Worm (Caenorhabditis elegans) whole organism, young adult: ENCODE data around the gene clec-133.

ENCODE experiments used
- B0035.1 ChIP-seq: sonication (generic microtip); optimal IDR thresholded peaks from 2 replicates; lab custom pipeline; 2016; ENCODE audit warnings: missing genetic modification characterization, mild to moderate bottlenecking, missing compliant biosample characterization, missing genotype, missing genetic modification reagents
- D2030.7 ChIP-seq: fragments of 200-800 bp; sonication (Bioruptor generic); IDR thresholded peaks from 2 replicates; pipeline ENCODE4 v1.3.6; 2022; ENCODE audit warnings: missing genetic modification reagents, missing genetic modification characterization, missing compliant biosample characterization
- F23B12.7 ChIP-seq: sonication (generic microtip); optimal IDR thresholded peaks from 2 replicates; lab custom pipeline; 2017; ENCODE audit warnings: missing genetic modification characterization, mild to moderate bottlenecking, missing compliant biosample characterization, antibody characterized with exemption, moderate library complexity; ENCODE audit not compliant: insufficient read depth
- F39B2.1 ChIP-seq: fragments of 200-800 bp; sonication (Bioruptor generic); IDR thresholded peaks from 2 replicates; pipeline ENCODE4 v1.3.6; 2022; ENCODE audit warnings: missing genetic modification reagents, missing genetic modification characterization, missing compliant biosample characterization
- K12H6.12 ChIP-seq: fragments of 200-800 bp; sonication (Bioruptor generic); optimal IDR thresholded peaks from 2 replicates; lab custom pipeline; 2018; ENCODE audit warnings: mild to moderate bottlenecking, missing genetic modification characterization, missing compliant biosample characterization
- T26A5.8 ChIP-seq: sonication (generic microtip); optimal IDR thresholded peaks from 2 replicates; lab custom pipeline; 2016; ENCODE audit warnings: missing genetic modification characterization, missing compliant biosample characterization
- ZK185.1 ChIP-seq: sonication (generic microtip); optimal IDR thresholded peaks from 2 replicates; lab custom pipeline; 2016; ENCODE audit warnings: mild to moderate bottlenecking, missing genetic modification characterization, missing compliant biosample characterization; ENCODE audit not compliant: poor library complexity, severe bottlenecking
- akir-1 ChIP-seq: fragments of 200-800 bp; sonication (Bioruptor generic); optimal IDR thresholded peaks from 2 replicates; lab custom pipeline; 2018; ENCODE audit warnings: mild to moderate bottlenecking, missing genetic modification characterization, moderate library complexity, missing compliant biosample characterization
- aptf-2 ChIP-seq: fragments of 200-800 bp; sonication (Bioruptor generic); conservative IDR thresholded peaks from 2 replicates; pipeline ENCODE4 v1.3.6; 2022; ENCODE audit warnings: missing genetic modification reagents, missing genetic modification characterization, missing compliant biosample characterization
- athp-1 ChIP-seq: sonication (generic microtip); optimal IDR thresholded peaks from 2 replicates; lab custom pipeline; 2017; ENCODE audit warnings: mild to moderate bottlenecking, missing genetic modification characterization, missing compliant biosample characterization
- bed-2 ChIP-seq: fragments of 200-800 bp; sonication (Bioruptor generic); IDR thresholded peaks from 2 replicates; pipeline ENCODE4 v1.3.6; 2022; ENCODE audit warnings: missing genetic modification reagents, missing genetic modification characterization, missing compliant biosample characterization
- ceh-100 ChIP-seq: fragments of 200-800 bp; sonication (Bioruptor generic); IDR thresholded peaks from 2 replicates; pipeline ENCODE4 v1.3.6; 2022; ENCODE audit warnings: missing genetic modification reagents, missing genetic modification characterization, missing compliant biosample characterization
- ceh-91 ChIP-seq: fragments of 200-800 bp; sonication (Bioruptor generic); IDR thresholded peaks from 2 replicates; pipeline ENCODE4 v1.3.6; 2022; ENCODE audit warnings: missing genetic modification reagents, missing genetic modification characterization, missing compliant biosample characterization
- die-1 ChIP-seq: sonication (generic microtip); optimal IDR thresholded peaks from 2 replicates; lab custom pipeline; 2016; ENCODE audit warnings: missing genotype, mild to moderate bottlenecking, missing genetic modification characterization, missing compliant biosample characterization
- ekl-4 ChIP-seq: fragments of 200-800 bp; sonication (Bioruptor generic); IDR thresholded peaks from 2 replicates; pipeline ENCODE4 v1.3.6; 2022; ENCODE audit warnings: missing genetic modification reagents, missing genetic modification characterization, missing compliant biosample characterization
- ets-4 ChIP-seq: fragments of 200-800 bp; sonication (Bioruptor generic); optimal IDR thresholded peaks from 2 replicates; lab custom pipeline; 2018; ENCODE audit warnings: mild to moderate bottlenecking, missing genetic modification characterization, missing compliant biosample characterization
- him-1 ChIP-seq: sonication (generic microtip); optimal IDR thresholded peaks from 2 replicates; lab custom pipeline; 2016; ENCODE audit warnings: missing genotype, missing genetic modification reagents, missing genetic modification characterization, missing compliant biosample characterization
- hlh-26 ChIP-seq: fragments of 200-800 bp; sonication (Bioruptor generic); conservative IDR thresholded peaks from 2 replicates; pipeline ENCODE4 v1.3.6; 2022; ENCODE audit warnings: missing genetic modification reagents, missing genetic modification characterization, missing compliant biosample characterization
- lag-1 ChIP-seq: fragments of 200-800 bp; sonication (Bioruptor generic); IDR thresholded peaks from 2 replicates; pipeline ENCODE4 v1.3.6; 2022; ENCODE audit warnings: missing genetic modification reagents, missing genetic modification characterization, missing compliant biosample characterization
- lin-26 ChIP-seq: fragments of 200-800 bp; sonication (Bioruptor generic); IDR thresholded peaks from 2 replicates; pipeline ENCODE4 v1.3.6; 2022; ENCODE audit warnings: missing genetic modification reagents, missing genetic modification characterization, missing compliant biosample characterization
- lin-40 ChIP-seq: sonication (generic microtip); optimal IDR thresholded peaks from 2 replicates; lab custom pipeline; 2016; ENCODE audit warnings: missing genetic modification characterization, mild to moderate bottlenecking, missing compliant biosample characterization, missing genotype, missing genetic modification reagents
- lir-1 ChIP-seq: fragments of 200-800 bp; sonication (Bioruptor generic); conservative IDR thresholded peaks from 2 replicates; pipeline ENCODE4 v1.3.6; 2022; ENCODE audit warnings: missing genetic modification reagents, missing genetic modification characterization, missing compliant biosample characterization
- mes-4 ChIP-seq: sonication (generic microtip); optimal IDR thresholded peaks from 2 replicates; lab custom pipeline; 2016; ENCODE audit warnings: missing genotype, missing genetic modification characterization, missing compliant biosample characterization
- nfyb-1 ChIP-seq: fragments of 200-800 bp; sonication (Bioruptor generic); IDR thresholded peaks from 2 replicates; pipeline ENCODE4 v1.3.6; 2022; ENCODE audit warnings: missing genetic modification reagents, missing genetic modification characterization, missing compliant biosample characterization
- nhr-120 ChIP-seq: fragments of 200-800 bp; sonication (Bioruptor generic); IDR thresholded peaks from 2 replicates; pipeline ENCODE4 v1.3.6; 2022; ENCODE audit warnings: missing genetic modification characterization, missing compliant biosample characterization
- nhr-179 ChIP-seq: sonication (generic microtip); optimal IDR thresholded peaks from 2 replicates; lab custom pipeline; 2016; ENCODE audit warnings: mild to moderate bottlenecking, missing genetic modification characterization, missing compliant biosample characterization
- nhr-27 ChIP-seq: fragments of 200-800 bp; sonication (Bioruptor generic); optimal IDR thresholded peaks from 2 replicates; lab custom pipeline; 2018; ENCODE audit warnings: mild to moderate bottlenecking, missing genetic modification characterization, moderate library complexity, missing compliant biosample characterization
- pha-4 ChIP-seq: fragments of 150-350 bp; sonication (generic microtip); optimal IDR thresholded peaks from 2 replicates; lab custom pipeline; 2014; ENCODE audit warnings: missing biosample characterization, missing genetic modification reagents, missing genetic modification characterization
- rcor-1 ChIP-seq: fragments of 200-800 bp; sonication (Bioruptor generic); IDR thresholded peaks from 2 replicates; pipeline ENCODE4 v1.3.6; 2022; ENCODE audit warnings: missing genetic modification reagents, missing genetic modification characterization, missing compliant biosample characterization
- rpc-1 ChIP-seq, 2 experiments: fragments of 150-350 bp in 1 of 2; sonication (generic microtip) in 1 of 2; optimal IDR thresholded peaks; 2 replicates each; lab custom pipeline; 2014 to 2018; ENCODE audit warnings: missing biosample characterization in 1 of 2, missing genetic modification characterization in 1 of 2, missing genetic modification reagents in 1 of 2, missing genotype in 1 of 2
- snpc-4 ChIP-seq, 5 experiments: fragments of 150-350 bp in 1 of 5; sonication (generic microtip) in 4 of 5; optimal IDR thresholded peaks; 2 replicates each; lab custom pipeline; 2014 to 2018; ENCODE audit warnings: missing genetic modification characterization in 5 of 5, missing biosample characterization in 3 of 5, antibody characterized with exemption in 2 of 5, mild to moderate bottlenecking in 2 of 5, missing compliant biosample characterization in 2 of 5, missing genotype in 2 of 5, moderate library complexity in 2 of 5, missing genetic modification reagents in 1 of 5
- somi-1 ChIP-seq: fragments of 200-800 bp; sonication (Bioruptor generic); optimal IDR thresholded peaks from 2 replicates; lab custom pipeline; 2018; ENCODE audit warnings: mild to moderate bottlenecking, missing genetic modification characterization, missing compliant biosample characterization
- sptf-2 ChIP-seq: fragments of 200-800 bp; sonication (Bioruptor generic); optimal IDR thresholded peaks from 2 replicates; lab custom pipeline; 2018; ENCODE audit warnings: mild to moderate bottlenecking, missing genetic modification characterization, missing compliant biosample characterization
- tbx-9 ChIP-seq: sonication (generic microtip); optimal IDR thresholded peaks from 2 replicates; lab custom pipeline; 2016; ENCODE audit warnings: borderline replicate concordance, missing genetic modification characterization, inconsistent platforms, missing compliant biosample characterization
- ztf-26 ChIP-seq: sonication (generic microtip); optimal IDR thresholded peaks from 2 replicates; lab custom pipeline; 2017; ENCODE audit warnings: missing genetic modification characterization, missing compliant biosample characterization
- ztf-28 ChIP-seq: fragments of 200-800 bp; sonication (Bioruptor generic); IDR thresholded peaks from 2 replicates; pipeline ENCODE4 v1.3.6; 2022; ENCODE audit warnings: missing genetic modification reagents, missing genetic modification characterization, missing compliant biosample characterization
- ztf-3 ChIP-seq: fragments of 200-800 bp; sonication (Bioruptor generic); optimal IDR thresholded peaks from 2 replicates; lab custom pipeline; 2018; ENCODE audit warnings: mild to moderate bottlenecking, missing genetic modification characterization, missing compliant biosample characterization

Gene clec-133

DNA sequence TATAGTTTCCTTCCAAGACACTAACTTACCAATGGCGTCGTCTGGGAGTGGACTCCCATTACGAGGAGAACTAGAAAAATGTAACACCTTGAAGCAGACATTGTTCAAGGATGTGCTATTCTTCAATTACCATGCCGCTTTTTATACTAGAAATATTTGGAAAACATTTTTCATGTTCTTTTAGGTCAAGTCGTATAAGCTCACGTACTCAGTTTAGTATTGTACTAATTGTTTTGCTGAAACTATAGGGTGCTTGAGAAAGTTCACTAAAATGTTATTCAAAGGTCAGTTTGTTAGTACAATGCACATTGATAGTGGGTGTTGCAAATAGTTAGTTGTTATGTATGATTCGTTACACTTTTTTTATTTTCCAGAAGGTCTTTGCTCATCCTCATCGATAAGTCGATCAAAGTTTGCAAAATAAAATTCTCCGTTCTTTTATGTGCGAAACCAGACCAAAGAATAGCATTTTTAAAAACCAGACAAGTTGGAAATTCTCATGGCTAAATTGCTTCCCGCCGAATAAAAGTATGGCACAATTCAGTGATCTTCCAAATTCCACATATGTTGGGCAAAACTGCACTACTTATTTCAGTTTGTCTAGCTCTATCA, 7.2 kb upstream of the clec-133 start, which contains the start of the genes clec-128 and clec-129:
clec-128 (minus strand) TSS at position 101 of the 612 bp plus-strand sequence.
clec-129 (plus strand) TSS at position 562 of the 612 bp plus-strand sequence.
- no peak for TF ChIP-seq bed-2 (GFP tag; lab: Robert Waterston, UW)
- TF ChIP-seq ceh-100 (GFP tag; lab: Robert Waterston, UW), result no peak
- TF ChIP-seq hlh-26, result no peak
- no peak for TF ChIP-seq lin-26 (GFP tag; lab: Robert Waterston, UW)
- TF ChIP-seq B0035.1, result no peak

DNA sequence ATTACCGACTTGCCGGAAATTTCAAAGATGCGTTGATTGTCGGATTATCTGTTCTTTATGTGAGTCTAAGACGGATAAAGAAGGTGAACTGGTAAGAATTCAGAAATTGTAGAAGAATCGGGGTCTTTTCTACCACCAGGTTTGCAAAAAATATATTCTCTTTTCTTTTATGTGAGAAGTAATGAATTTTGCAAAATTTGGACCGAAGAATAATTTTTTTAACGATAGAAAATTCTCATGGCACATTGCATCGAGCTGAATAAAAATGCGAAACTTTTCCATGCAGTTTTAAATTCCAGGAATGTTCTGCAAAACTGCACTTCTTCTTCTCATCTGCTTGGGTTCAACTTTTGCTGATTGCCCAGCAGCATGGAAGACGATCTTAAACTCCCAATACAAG, 5.0 kb upstream of the clec-133 start, which contains the start of gene clec-130:
clec-130 (plus strand) TSS at position 301 of the 400 bp plus-strand sequence.
- TF ChIP-seq lin-40 (tag; lab: Kevin White, UChicago) (no peak), K12H6.12 (tag; lab: Kevin White, UChicago) (no peak), ztf-26 (tag; lab: Kevin White, UChicago) (no peak), ets-4 (GFP tag; lab: Kevin White, UChicago) (no peak)

DNA sequence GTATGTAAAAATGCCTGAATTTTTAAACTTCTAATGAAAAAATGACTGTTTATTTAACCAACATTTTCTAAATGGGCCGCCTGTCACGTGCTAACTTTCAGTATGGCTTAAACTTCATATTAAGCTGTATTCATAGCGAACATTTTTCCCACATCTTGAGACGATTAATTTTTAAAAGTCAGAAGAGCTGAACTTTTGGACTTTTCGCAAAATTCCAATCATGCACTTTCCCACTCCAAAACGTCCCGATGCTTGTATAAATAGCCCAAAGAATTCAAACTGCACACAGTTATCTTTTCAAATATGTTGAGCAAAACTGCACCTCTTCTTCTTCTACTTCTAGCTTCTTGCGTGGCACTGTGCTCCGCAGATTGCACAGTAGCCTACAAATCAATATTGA, 1.5 kb upstream of the clec-133 start, which contains the start of gene clec-132:
clec-132 (plus strand) TSS at position 301 of the 400 bp plus-strand sequence.
- TF ChIP-seq athp-1 (tag; lab: Kevin White, UChicago) (no peak), somi-1 (GFP tag; lab: Kevin White, UChicago) (no peak), tbx-9 (tag; lab: Kevin White, UChicago) (no peak), nhr-27 (tag; lab: Kevin White, UChicago) (no peak), T26A5.8 (tag; lab: Kevin White, UChicago) (no peak), bed-2 (GFP tag; lab: Robert Waterston, UW) (no peak), sptf-2 (no peak), aptf-2 (GFP tag; lab: Robert Waterston, UW) (no peak), rpc-1 (optimal IDR thresholded peaks at IDR 0.05; lab: Kevin White, UChicago) (no peak), rpc-1 (tag; optimal IDR thresholded peaks at IDR 0.05; lab: Kevin White, UChicago) (no peak), nhr-120 (GFP tag; lab: Robert Waterston, UW) (no peak), him-1 (tag; lab: Kevin White, UChicago) (no peak), F23B12.7 (tag; lab: Kevin White, UChicago) (no peak), nhr-179 (no peak), mes-4 (no peak)
- TF ChIP-seq, all 124 proteins: peak for 0

DNA sequence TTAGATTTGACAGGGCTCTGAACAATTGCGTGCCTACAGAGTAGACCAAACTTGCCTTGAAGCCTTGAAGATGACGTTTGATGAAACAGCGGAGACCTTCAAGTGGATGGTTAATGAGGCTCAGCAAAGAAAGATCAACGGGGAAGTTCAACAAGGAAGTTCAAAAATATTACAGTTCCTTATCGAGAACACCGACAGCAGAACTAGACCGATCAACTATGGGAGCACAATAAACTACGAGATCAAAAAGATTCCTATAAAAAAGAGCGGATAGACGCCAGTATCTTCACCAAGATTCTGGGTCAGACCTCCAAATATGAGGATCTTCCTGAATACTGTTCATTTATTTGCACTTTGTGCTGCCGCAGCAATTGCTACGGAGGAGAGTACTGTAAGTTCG, 1.5 kb downstream of the clec-133 start, which contains the start of gene clec-134:
clec-134 (plus strand) TSS at position 301 of the 400 bp plus-strand sequence.
- TF ChIP-seq ZK185.1 (tag; lab: Kevin White, UChicago) (no peak), nfyb-1 (GFP tag; lab: Robert Waterston, UW) (no peak), rcor-1 (no peak), D2030.7 (GFP tag; lab: Robert Waterston, UW) (no peak), lir-1 (GFP tag; lab: Robert Waterston, UW) (no peak), F39B2.1 (GFP tag; lab: Robert Waterston, UW) (no peak), pha-4 (tag; lab: Kevin White, UChicago) (no peak), die-1 (no peak), nhr-27 (tag; lab: Kevin White, UChicago) (no peak), snpc-4 (GFP tag; optimal IDR thresholded peaks at IDR 0.05; lab: Kevin White, UChicago) (no peak), snpc-4 (tag; optimal IDR thresholded peaks at IDR 0.05; lab: Kevin White, UChicago) (no peak), ztf-28 (GFP tag; lab: Robert Waterston, UW) (no peak), ceh-91 (no peak), ztf-3 (GFP tag; lab: Kevin White, UChicago) (no peak), nhr-179 (no peak), akir-1 (GFP tag; lab: Kevin White, UChicago) (no peak), hlh-26 (no peak), ekl-4 (no peak), lag-1 (GFP tag; lab: Robert Waterston, UW) (no peak)
- TF ChIP-seq, all 124 proteins: peak for 0
